Fruit fly (Drosophila melanogaster) whole organism, embryonic: Measurements from ENCODE around the gene Srg3.

Source experiments
- Adf1 ChIP-seq: fragments of 200-800 bp; sonication (Bioruptor generic); IDR thresholded peaks from 2 replicates; pipeline ENCODE4 v1.3.6; 2022; ENCODE audit warnings: missing biosample characterization, missing genetic modification characterization
- Bdp1 ChIP-seq: fragments of 200-800 bp; sonication (Bioruptor generic); optimal IDR thresholded peaks from 3 replicates; lab custom pipeline; 2016; ENCODE audit warnings: missing biosample characterization, missing genetic modification characterization
- CG10565 ChIP-seq: fragments of 200-800 bp; sonication (Bioruptor generic); optimal IDR thresholded peaks from 3 replicates; lab custom pipeline; 2016; ENCODE audit warnings: missing biosample characterization, mild to moderate bottlenecking, missing genetic modification characterization
- CG12071 ChIP-seq: fragments of 200-800 bp; sonication (Bioruptor generic); optimal IDR thresholded peaks from 3 replicates; lab custom pipeline; 2018; ENCODE audit warnings: missing biosample characterization, mild to moderate bottlenecking, missing genetic modification characterization
- CG12104 ChIP-seq: fragments of 200-800 bp; sonication (Bioruptor generic); optimal IDR thresholded peaks from 3 replicates; lab custom pipeline; 2016; ENCODE audit warnings: missing biosample characterization, missing genetic modification characterization
- CG12155 ChIP-seq: fragments of 200-800 bp; sonication (Bioruptor generic); optimal IDR thresholded peaks from 3 replicates; lab custom pipeline; 2016; ENCODE audit warnings: missing biosample characterization, missing genetic modification characterization
- CG13775 ChIP-seq: fragments of 200-800 bp; sonication (Bioruptor generic); optimal IDR thresholded peaks from 3 replicates; lab custom pipeline; 2017; ENCODE audit warnings: missing biosample characterization, mild to moderate bottlenecking, missing genetic modification characterization
- CG13894 ChIP-seq: fragments of 200-800 bp; sonication (Bioruptor generic); optimal IDR thresholded peaks from 3 replicates; lab custom pipeline; 2018; ENCODE audit warnings: missing biosample characterization, mild to moderate bottlenecking, missing genetic modification characterization, moderate library complexity
- CG14441 ChIP-seq: fragments of 200-800 bp; sonication (Bioruptor generic); IDR thresholded peaks from 2 replicates; pipeline ENCODE4 v1.3.6; 2022; ENCODE audit warnings: missing biosample characterization, missing genetic modification characterization
- CG16779 ChIP-seq: fragments of 200-800 bp; sonication (Bioruptor generic); IDR thresholded peaks from 2 replicates; pipeline ENCODE4 v1.3.6; 2022; ENCODE audit warnings: missing biosample characterization, missing genetic modification characterization
- CG16813 ChIP-seq: fragments of 200-800 bp; sonication (Bioruptor generic); IDR thresholded peaks from 3 replicates; pipeline ENCODE4 v1.3.6; 2022; ENCODE audit warnings: missing biosample characterization, missing genetic modification characterization; ENCODE audit not compliant: partially characterized antibody
- CG17912 ChIP-seq: fragments of 200-800 bp; sonication (Bioruptor generic); optimal IDR thresholded peaks from 2 replicates; lab custom pipeline; 2018; ENCODE audit warnings: missing biosample characterization, mild to moderate bottlenecking, missing genetic modification characterization
- CG18011 ChIP-seq: fragments of 200-800 bp; sonication (Bioruptor generic); optimal IDR thresholded peaks from 2 replicates; lab custom pipeline; 2017; ENCODE audit warnings: missing biosample characterization, missing genetic modification characterization, mild to moderate bottlenecking, moderate library complexity, missing genotype
- CG2116 ChIP-seq: fragments of 200-800 bp; sonication (Bioruptor generic); optimal IDR thresholded peaks from 3 replicates; lab custom pipeline; 2018; ENCODE audit warnings: missing biosample characterization, mild to moderate bottlenecking, missing genetic modification characterization
- CG2678 ChIP-seq: fragments of 200-800 bp; sonication (Bioruptor generic); optimal IDR thresholded peaks from 3 replicates; lab custom pipeline; 2019; ENCODE audit warnings: missing biosample characterization, mild to moderate bottlenecking, missing genetic modification characterization, moderate library complexity
- CG2712 ChIP-seq: fragments of 200-800 bp; optimal IDR thresholded peaks from 3 replicates; lab custom pipeline; 2019; ENCODE audit warnings: missing biosample characterization, mild to moderate bottlenecking, missing genetic modification characterization, moderate library complexity
- CG2875 ChIP-seq: fragments of 200-800 bp; sonication (Bioruptor generic); optimal IDR thresholded peaks from 2 replicates; lab custom pipeline; 2017; ENCODE audit warnings: missing biosample characterization, mild to moderate bottlenecking, missing genetic modification characterization, missing genetic modification reagents
- CG3163 ChIP-seq: fragments of 200-800 bp; sonication (Bioruptor generic); optimal IDR thresholded peaks from 3 replicates; lab custom pipeline; 2016; ENCODE audit warnings: missing biosample characterization, missing genetic modification characterization
- CG34422 ChIP-seq: fragments of 200-800 bp; sonication (Bioruptor generic); IDR thresholded peaks from 3 replicates; pipeline ENCODE4 v1.3.6; 2022; ENCODE audit warnings: missing biosample characterization, missing genetic modification characterization
- CG3726 ChIP-seq: fragments of 200-800 bp; sonication (Bioruptor generic); IDR thresholded peaks from 3 replicates; pipeline ENCODE4, ENCODE4 v1.3.6; 2022; ENCODE audit warnings: missing biosample characterization, missing genetic modification characterization
- CG6813 ChIP-seq: fragments of 200-800 bp; sonication (Bioruptor generic); optimal IDR thresholded peaks from 2 replicates; lab custom pipeline; 2017; ENCODE audit warnings: missing biosample characterization, missing genetic modification characterization, mild to moderate bottlenecking, moderate library complexity, missing genetic modification reagents
- CG7839 ChIP-seq: fragments of 200-800 bp; sonication (Bioruptor generic); optimal IDR thresholded peaks from 3 replicates; lab custom pipeline; 2018; ENCODE audit warnings: missing biosample characterization, mild to moderate bottlenecking, missing genetic modification characterization, moderate library complexity
- CG8924 ChIP-seq: fragments of 200-800 bp; optimal IDR thresholded peaks from 3 replicates; lab custom pipeline; 2019; ENCODE audit warnings: missing biosample characterization, mild to moderate bottlenecking, missing genetic modification characterization, moderate library complexity
- Dad ChIP-seq: fragments of 200-800 bp; sonication (Bioruptor generic); optimal IDR thresholded peaks from 3 replicates; lab custom pipeline; 2016; ENCODE audit warnings: missing biosample characterization, missing genetic modification characterization
- Dref ChIP-seq: fragments of 200-800 bp; sonication (Bioruptor generic); IDR thresholded peaks from 2 replicates; pipeline ENCODE4 v1.3.6; 2022; ENCODE audit warnings: missing biosample characterization, missing genetic modification characterization
- Fer3 ChIP-seq: fragments of 200-800 bp; sonication (Bioruptor generic); optimal IDR thresholded peaks from 2 replicates; lab custom pipeline; 2018; ENCODE audit warnings: missing biosample characterization, mild to moderate bottlenecking, missing genetic modification characterization, moderate library complexity
- GATAe ChIP-seq: fragments of 200-800 bp; sonication (Bioruptor generic); conservative IDR thresholded peaks from 2 replicates; pipeline ENCODE4 v1.3.6; 2022; ENCODE audit warnings: missing biosample characterization, missing genetic modification characterization
- HmgD ChIP-seq: fragments of 200-800 bp; sonication (Bioruptor generic); optimal IDR thresholded peaks from 3 replicates; lab custom pipeline; 2016; ENCODE audit warnings: missing biosample characterization, missing genetic modification characterization
- HmgZ ChIP-seq: fragments of 200-800 bp; sonication (Bioruptor generic); optimal IDR thresholded peaks from 2 replicates; lab custom pipeline; 2018; ENCODE audit warnings: missing biosample characterization, mild to moderate bottlenecking, missing genetic modification characterization
- Hmx ChIP-seq: fragments of 200-800 bp; sonication (Bioruptor generic); optimal IDR thresholded peaks from 2 replicates; lab custom pipeline; 2016; ENCODE audit warnings: missing biosample characterization, missing genetic modification characterization
- Lim3 ChIP-seq: fragments of 200-800 bp; sonication (Bioruptor generic); IDR thresholded peaks from 2 replicates; pipeline ENCODE4 v1.3.6; 2022; ENCODE audit warnings: missing biosample characterization, missing genetic modification characterization
- MBD-R2 ChIP-seq: fragments of 200-800 bp; sonication (Bioruptor generic); IDR thresholded peaks from 2 replicates; pipeline ENCODE4 v1.3.6; 2022; ENCODE audit warnings: missing biosample characterization, missing genetic modification characterization
- Max ChIP-seq: fragments of 200-800 bp; sonication (Bioruptor generic); optimal IDR thresholded peaks from 2 replicates; lab custom pipeline; 2016; ENCODE audit warnings: missing biosample characterization, mild to moderate bottlenecking, missing genetic modification characterization
- Oaz ChIP-seq: fragments of 200-800 bp; sonication (Bioruptor generic); IDR thresholded peaks from 2 replicates; pipeline ENCODE4 v1.3.6; 2022; ENCODE audit warnings: missing biosample characterization, missing genetic modification characterization
- Six4 ChIP-seq: fragments of 200-800 bp; sonication (Bioruptor generic); optimal IDR thresholded peaks from 2 replicates; lab custom pipeline; 2016; ENCODE audit warnings: missing biosample characterization, missing genetic modification characterization
- Sox102F ChIP-seq: fragments of 200-800 bp; sonication (Bioruptor generic); optimal IDR thresholded peaks from 2 replicates; lab custom pipeline; 2018; ENCODE audit warnings: missing biosample characterization, mild to moderate bottlenecking, missing genetic modification characterization, moderate library complexity
- Vsx1 ChIP-seq: fragments of 200-800 bp; sonication (Bioruptor generic); optimal IDR thresholded peaks from 2 replicates; lab custom pipeline; 2017; ENCODE audit warnings: missing biosample characterization, mild to moderate bottlenecking, missing genetic modification characterization, missing genetic modification reagents
- Xrp1 ChIP-seq: fragments of 200-800 bp; sonication (Bioruptor generic); IDR thresholded peaks from 2 replicates; pipeline ENCODE4 v1.3.6; 2022; ENCODE audit warnings: missing biosample characterization, missing genetic modification characterization
- ase ChIP-seq: fragments of 200-800 bp; sonication (Bioruptor generic); IDR thresholded peaks from 3 replicates; pipeline ENCODE4 v1.3.6; 2022; ENCODE audit warnings: missing biosample characterization, missing genetic modification characterization
- cad ChIP-seq: fragments of >200 bp; optimal IDR thresholded peaks from 2 replicates; lab custom pipeline; 2017; ENCODE audit warnings: missing biosample characterization, missing genetic modification characterization
- chn ChIP-seq: fragments of 200-800 bp; sonication (Bioruptor generic); optimal IDR thresholded peaks from 2 replicates; lab custom pipeline; 2016; ENCODE audit warnings: missing biosample characterization, missing genetic modification characterization
- crol ChIP-seq: fragments of 200-800 bp; sonication (Bioruptor generic); IDR thresholded peaks from 2 replicates; pipeline ENCODE4 v1.3.6; 2022; ENCODE audit warnings: missing biosample characterization, missing genetic modification characterization
- esg ChIP-seq: fragments of 200-800 bp; sonication (Bioruptor generic); conservative IDR thresholded peaks from 2 replicates; pipeline ENCODE4 v1.3.6; 2022; ENCODE audit warnings: missing biosample characterization, missing genetic modification characterization
- gsb-n ChIP-seq: fragments of 200-800 bp; sonication (Bioruptor generic); optimal IDR thresholded peaks from 3 replicates; lab custom pipeline; 2018; ENCODE audit warnings: missing biosample characterization, mild to moderate bottlenecking, missing genetic modification characterization
- insv ChIP-seq, 2 experiments: fragments of 200-800 bp; sonication (Bioruptor generic); optimal IDR thresholded peaks; 3 replicates each; lab custom pipeline; 2016 to 2018; ENCODE audit warnings: missing biosample characterization in 2 of 2, missing genetic modification characterization in 2 of 2
- kni ChIP-seq: fragments of 200-800 bp; sonication (Bioruptor generic); optimal IDR thresholded peaks from 3 replicates; lab custom pipeline; 2017; ENCODE audit warnings: mild to moderate bottlenecking, missing biosample characterization, missing genetic modification reagents, missing genetic modification characterization
- odd ChIP-seq: fragments of 200-800 bp; sonication (Bioruptor generic); optimal IDR thresholded peaks from 2 replicates; lab custom pipeline; 2017; ENCODE audit warnings: missing biosample characterization, mild to moderate bottlenecking, missing genetic modification characterization
- onecut ChIP-seq: fragments of 200-800 bp; sonication (Bioruptor generic); IDR thresholded peaks from 2 replicates; pipeline ENCODE4 v1.3.6; 2022; ENCODE audit warnings: missing biosample characterization, missing genetic modification characterization
- sisA ChIP-seq: fragments of 200-800 bp; sonication (Bioruptor generic); IDR thresholded peaks from 2 replicates; pipeline ENCODE4 v1.3.6; 2022; ENCODE audit warnings: missing biosample characterization, missing genetic modification characterization
- zen2 ChIP-seq: fragments of 200-800 bp; sonication (Bioruptor generic); IDR thresholded peaks from 3 replicates; pipeline ENCODE4 v1.3.6; 2022; ENCODE audit warnings: missing biosample characterization, missing genetic modification characterization; ENCODE audit not compliant: partially characterized antibody

Gene Srg3

DNA sequence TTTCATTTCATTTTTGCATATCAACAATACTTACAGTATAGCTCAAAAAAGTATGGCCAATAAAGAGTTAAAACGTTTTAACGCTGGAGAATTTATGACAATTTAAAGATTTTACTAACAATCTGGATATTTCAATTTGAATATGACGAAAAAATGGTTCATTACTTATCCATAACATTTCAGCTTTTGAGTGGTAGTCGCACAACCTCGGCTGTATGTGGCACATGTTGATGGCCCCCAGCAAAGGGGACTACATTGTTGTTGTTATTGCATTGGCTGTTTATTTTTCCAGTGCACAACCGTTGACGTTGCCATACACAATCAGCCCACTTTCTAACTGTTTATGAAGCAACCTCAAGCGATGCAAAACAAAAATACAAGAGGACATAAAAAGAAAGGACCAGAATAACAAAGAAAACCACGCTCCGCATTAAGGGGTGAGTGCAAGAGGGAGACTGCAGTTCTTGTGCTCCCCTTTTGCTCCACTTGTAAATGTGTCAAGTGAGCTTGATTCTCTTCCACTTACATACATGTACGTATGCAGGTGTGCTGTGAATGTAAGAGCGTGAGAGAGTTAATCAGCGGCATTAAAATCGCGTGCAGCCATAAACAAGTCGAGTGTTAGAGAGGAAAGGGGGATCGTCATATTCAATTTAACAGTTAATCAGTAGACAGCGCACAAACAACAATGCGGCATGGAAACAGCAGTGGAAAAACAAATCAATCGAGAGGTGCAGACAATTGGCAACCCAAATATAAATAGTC, 22.8 kb upstream of the Srg3 start (continued):
- no peak for TF ChIP-seq CG6813 (GFP tag; lab: Kevin White, UChicago)
- no peak for TF ChIP-seq Max (GFP tag; lab: Kevin White, UChicago)
- TF ChIP-seq CG2116 (GFP tag; lab: Kevin White, UChicago), result no peak
- TF ChIP-seq Oaz (GFP tag; lab: Robert Waterston, UW), result no peak
- no peak for TF ChIP-seq CG18011 (GFP tag; lab: Kevin White, UChicago)
- no peak for TF ChIP-seq CG17912 (GFP tag; lab: Kevin White, UChicago)
- TF ChIP-seq CG10565 (GFP tag; lab: Kevin White, UChicago), result no peak
- TF ChIP-seq crol (GFP tag; lab: Robert Waterston, UW), result no peak
- no peak for TF ChIP-seq CG16813 (GFP tag; lab: Robert Waterston, UW)
- peak; percentile 63; the same call in 1 of the 2 replicates for TF ChIP-seq esg (GFP tag; lab: Robert Waterston, UW)
- no peak for TF ChIP-seq CG12155 (GFP tag; lab: Kevin White, UChicago)
- peak; percentile 35 for TF ChIP-seq gsb-n (tag; lab: Kevin White, UChicago)
- TF ChIP-seq cad (GFP tag; lab: Kevin White, UChicago), result no peak
- peak; percentile 77 for TF ChIP-seq Sox102F
- TF ChIP-seq Bdp1 (GFP tag; lab: Kevin White, UChicago), result no peak
- TF ChIP-seq zen2 (GFP tag; lab: Robert Waterston, UW), result no peak
- peak; percentile 44 for TF ChIP-seq odd (GFP tag; lab: Kevin White, UChicago)
- TF ChIP-seq onecut (GFP tag; lab: Robert Waterston, UW), result peak; percentile 27; the same call in 1 of the 2 replicates
- no peak for TF ChIP-seq Vsx1 (GFP tag; lab: Kevin White, UChicago)
- TF ChIP-seq CG3726 (GFP tag; lab: Robert Waterston, UW), result no peak
- TF ChIP-seq Lim3 (GFP tag; lab: Robert Waterston, UW), result 0 out of 2 replicates have a peak, but pooled peaks have one; percentile 19
- TF ChIP-seq kni (GFP tag; lab: Kevin White, UChicago), result no peak
- no peak for TF ChIP-seq CG13894 (tag; lab: Kevin White, UChicago)
- TF ChIP-seq Adf1, result no peak
- no peak for TF ChIP-seq insv (GFP tag; optimal IDR thresholded peaks at IDR 0.05; lab: Kevin White, UChicago)
- TF ChIP-seq CG7839, result peak; percentile 58
- no peak for TF ChIP-seq HmgZ (tag; lab: Kevin White, UChicago)
- no peak for TF ChIP-seq GATAe (GFP tag; lab: Robert Waterston, UW)
- peak; percentile 27; the same call in 1 of the 3 replicates for TF ChIP-seq CG34422
- no peak for TF ChIP-seq chn
- peak; percentile 29 for TF ChIP-seq Fer3 (tag; lab: Kevin White, UChicago)
- peak; percentile 66 for TF ChIP-seq CG2678 (tag; lab: Kevin White, UChicago)
- no peak for TF ChIP-seq CG3163
- peak; percentile 63; the same call in 1 of the 2 replicates for TF ChIP-seq Xrp1 (GFP tag; lab: Robert Waterston, UW)
- no peak for TF ChIP-seq CG12071
- TF ChIP-seq CG16779 (GFP tag; lab: Robert Waterston, UW), result no peak
- peak; percentile 54 for TF ChIP-seq CG14441 (GFP tag; lab: Robert Waterston, UW)
- peak; percentile 40 for TF ChIP-seq CG8924 (tag; lab: Kevin White, UChicago)
- TF ChIP-seq Hmx (GFP tag; lab: Kevin White, UChicago), result no peak
- TF ChIP-seq CG2712 (tag; lab: Kevin White, UChicago), result peak; percentile 57
- TF ChIP-seq CG13775 (GFP tag; lab: Kevin White, UChicago), result peak; percentile 23
- no peak for TF ChIP-seq Six4 (GFP tag; lab: Kevin White, UChicago)
- TF ChIP-seq Dref, result no peak
- TF ChIP-seq CG12104 (GFP tag; lab: Kevin White, UChicago), result no peak
- TF ChIP-seq HmgD (GFP tag; lab: Kevin White, UChicago), result no peak
- no peak for TF ChIP-seq ase (GFP tag; lab: Robert Waterston, UW)
- TF ChIP-seq MBD-R2 (GFP tag; lab: Robert Waterston, UW), result no peak
- peak; percentile 45 for TF ChIP-seq CG2875 (GFP tag; lab: Kevin White, UChicago)
- peak; percentile 53; the same call in 1 of the 2 replicates for TF ChIP-seq sisA
- no peak for TF ChIP-seq Dad (GFP tag; lab: Kevin White, UChicago)
